Worm (Caenorhabditis elegans) whole organism, young adult: Measurements from ENCODE around the gene mau-8.

Experiments
- B0336.3 ChIP-seq: fragments of 200-800 bp; sonication (Bioruptor generic); IDR thresholded peaks from 2 replicates; pipeline ENCODE4 v1.3.6; 2022; ENCODE audit warnings: missing genetic modification characterization, missing compliant biosample characterization
- C06A6.2 ChIP-seq: fragments of 200-800 bp; sonication (Bioruptor generic); conservative IDR thresholded peaks from 2 replicates; pipeline ENCODE4 v1.3.6; 2022; ENCODE audit warnings: missing genetic modification characterization, missing compliant biosample characterization
- C17E4.6 ChIP-seq: fragments of 200-800 bp; sonication (Bioruptor generic); IDR thresholded peaks from 2 replicates; pipeline ENCODE4 v1.3.6; 2022; ENCODE audit warnings: missing genetic modification reagents, missing genetic modification characterization, missing compliant biosample characterization
- D2030.7 ChIP-seq: fragments of 200-800 bp; sonication (Bioruptor generic); IDR thresholded peaks from 2 replicates; pipeline ENCODE4 v1.3.6; 2022; ENCODE audit warnings: missing genetic modification reagents, missing genetic modification characterization, missing compliant biosample characterization
- F23B12.7 ChIP-seq: sonication (generic microtip); optimal IDR thresholded peaks from 2 replicates; lab custom pipeline; 2017; ENCODE audit warnings: missing genetic modification characterization, mild to moderate bottlenecking, missing compliant biosample characterization, antibody characterized with exemption, moderate library complexity; ENCODE audit not compliant: insufficient read depth
- F33H1.4 ChIP-seq: fragments of 200-800 bp; sonication (Bioruptor generic); IDR thresholded peaks from 2 replicates; pipeline ENCODE4 v1.3.6; 2022; ENCODE audit warnings: missing genetic modification reagents, missing genetic modification characterization, missing compliant biosample characterization
- F39B2.1 ChIP-seq: fragments of 200-800 bp; sonication (Bioruptor generic); IDR thresholded peaks from 2 replicates; pipeline ENCODE4 v1.3.6; 2022; ENCODE audit warnings: missing genetic modification reagents, missing genetic modification characterization, missing compliant biosample characterization
- F55B11.4 ChIP-seq: sonication (generic microtip); optimal IDR thresholded peaks from 2 replicates; lab custom pipeline; 2016; ENCODE audit warnings: missing compliant biosample characterization, missing genetic modification characterization, borderline replicate concordance; ENCODE audit not compliant: insufficient read depth
- Y67H2A.10 ChIP-seq: fragments of 200-800 bp; sonication (Bioruptor generic); conservative IDR thresholded peaks from 2 replicates; pipeline ENCODE4 v1.3.6; 2022; ENCODE audit warnings: missing genetic modification reagents, missing genetic modification characterization, missing compliant biosample characterization
- Y95B8A.8 ChIP-seq: fragments of 200-800 bp; sonication (Bioruptor generic); IDR thresholded peaks from 2 replicates; pipeline ENCODE4 v1.3.6; 2022; ENCODE audit warnings: missing genetic modification reagents, missing genetic modification characterization, missing compliant biosample characterization
- aptf-3 ChIP-seq: fragments of 200-800 bp; sonication (Bioruptor generic); IDR thresholded peaks from 2 replicates; pipeline ENCODE4 v1.3.6; 2022; ENCODE audit warnings: missing genetic modification characterization, missing compliant biosample characterization
- athp-1 ChIP-seq: sonication (generic microtip); optimal IDR thresholded peaks from 2 replicates; lab custom pipeline; 2017; ENCODE audit warnings: mild to moderate bottlenecking, missing genetic modification characterization, missing compliant biosample characterization
- attf-6 ChIP-seq: fragments of 200-800 bp; sonication (Bioruptor generic); IDR thresholded peaks from 2 replicates; pipeline ENCODE4 v1.3.6; 2022; ENCODE audit warnings: missing genetic modification reagents, missing genetic modification characterization, missing compliant biosample characterization
- ceh-91 ChIP-seq: fragments of 200-800 bp; sonication (Bioruptor generic); IDR thresholded peaks from 2 replicates; pipeline ENCODE4 v1.3.6; 2022; ENCODE audit warnings: missing genetic modification reagents, missing genetic modification characterization, missing compliant biosample characterization
- die-1 ChIP-seq: sonication (generic microtip); optimal IDR thresholded peaks from 2 replicates; lab custom pipeline; 2016; ENCODE audit warnings: missing genotype, mild to moderate bottlenecking, missing genetic modification characterization, missing compliant biosample characterization
- dox-1 ChIP-seq: fragments of 200-800 bp; sonication (Bioruptor generic); IDR thresholded peaks from 2 replicates; pipeline ENCODE4 v1.3.6; 2022; ENCODE audit warnings: missing genetic modification reagents, missing genetic modification characterization, missing compliant biosample characterization
- dpl-1 ChIP-seq: fragments of 150-350 bp; optimal IDR thresholded peaks from 2 replicates; lab custom pipeline; 2014; ENCODE audit warnings: missing biosample characterization, missing genetic modification reagents, missing genetic modification characterization
- efl-1 ChIP-seq: fragments of 150-350 bp; optimal IDR thresholded peaks from 2 replicates; lab custom pipeline; 2014; ENCODE audit warnings: missing biosample characterization, missing genetic modification reagents, missing genetic modification characterization
- ekl-4 ChIP-seq: fragments of 200-800 bp; sonication (Bioruptor generic); IDR thresholded peaks from 2 replicates; pipeline ENCODE4 v1.3.6; 2022; ENCODE audit warnings: missing genetic modification reagents, missing genetic modification characterization, missing compliant biosample characterization
- him-1 ChIP-seq: sonication (generic microtip); optimal IDR thresholded peaks from 2 replicates; lab custom pipeline; 2016; ENCODE audit warnings: missing genotype, missing genetic modification reagents, missing genetic modification characterization, missing compliant biosample characterization
- hmg-1.2 ChIP-seq: fragments of 200-800 bp; sonication (Bioruptor generic); IDR thresholded peaks from 2 replicates; pipeline ENCODE4 v1.3.6; 2022; ENCODE audit warnings: missing genetic modification reagents, missing genetic modification characterization, missing compliant biosample characterization
- lag-1 ChIP-seq: fragments of 200-800 bp; sonication (Bioruptor generic); IDR thresholded peaks from 2 replicates; pipeline ENCODE4 v1.3.6; 2022; ENCODE audit warnings: missing genetic modification reagents, missing genetic modification characterization, missing compliant biosample characterization
- lin-26 ChIP-seq: fragments of 200-800 bp; sonication (Bioruptor generic); IDR thresholded peaks from 2 replicates; pipeline ENCODE4 v1.3.6; 2022; ENCODE audit warnings: missing genetic modification reagents, missing genetic modification characterization, missing compliant biosample characterization
- lin-35 ChIP-seq, 3 experiments: fragments of 150-350 bp in 2 of 3; sonication (generic microtip) in 1 of 3; optimal IDR thresholded peaks; 2 replicates each; lab custom pipeline; 2014 to 2018; ENCODE audit warnings: missing biosample characterization in 3 of 3, missing genetic modification characterization in 3 of 3, missing genetic modification reagents in 3 of 3
- lin-54 ChIP-seq: fragments of 200-800 bp; sonication (Bioruptor generic); optimal IDR thresholded peaks from 2 replicates; lab custom pipeline; 2018; ENCODE audit warnings: mild to moderate bottlenecking, missing genetic modification characterization, missing compliant biosample characterization
- lir-1 ChIP-seq: fragments of 200-800 bp; sonication (Bioruptor generic); conservative IDR thresholded peaks from 2 replicates; pipeline ENCODE4 v1.3.6; 2022; ENCODE audit warnings: missing genetic modification reagents, missing genetic modification characterization, missing compliant biosample characterization
- lsy-27 ChIP-seq: sonication (generic microtip); optimal IDR thresholded peaks from 2 replicates; lab custom pipeline; 2017; ENCODE audit warnings: missing genetic modification characterization, mild to moderate bottlenecking, missing compliant biosample characterization, antibody characterized with exemption, missing genotype, borderline replicate concordance; ENCODE audit not compliant: insufficient read depth
- madf-3 ChIP-seq: fragments of 200-800 bp; sonication (Bioruptor generic); IDR thresholded peaks from 2 replicates; pipeline ENCODE4 v1.3.6; 2022; ENCODE audit warnings: missing genetic modification reagents, missing genetic modification characterization, missing compliant biosample characterization
- madf-6 ChIP-seq: fragments of 200-800 bp; sonication (Bioruptor generic); IDR thresholded peaks from 2 replicates; pipeline ENCODE4 v1.3.6; 2022; ENCODE audit warnings: missing genetic modification reagents, missing genetic modification characterization, missing compliant biosample characterization
- madf-8 ChIP-seq: fragments of 200-800 bp; sonication (Bioruptor generic); conservative IDR thresholded peaks from 2 replicates; pipeline ENCODE4 v1.3.6; 2022; ENCODE audit warnings: missing genetic modification reagents, missing genetic modification characterization, missing compliant biosample characterization
- mcd-1 ChIP-seq: fragments of 200-800 bp; sonication (Bioruptor generic); IDR thresholded peaks from 2 replicates; pipeline ENCODE4 v1.3.6; 2022; ENCODE audit warnings: missing genetic modification reagents, missing genetic modification characterization, missing compliant biosample characterization
- mxl-1 ChIP-seq: sonication (generic microtip); optimal IDR thresholded peaks from 2 replicates; lab custom pipeline; 2016; ENCODE audit warnings: missing genetic modification characterization, missing compliant biosample characterization
- rcor-1 ChIP-seq: fragments of 200-800 bp; sonication (Bioruptor generic); IDR thresholded peaks from 2 replicates; pipeline ENCODE4 v1.3.6; 2022; ENCODE audit warnings: missing genetic modification reagents, missing genetic modification characterization, missing compliant biosample characterization
- rpc-1 ChIP-seq, 2 experiments: fragments of 150-350 bp in 1 of 2; sonication (generic microtip) in 1 of 2; optimal IDR thresholded peaks; 2 replicates each; lab custom pipeline; 2014 to 2018; ENCODE audit warnings: missing biosample characterization in 1 of 2, missing genetic modification characterization in 1 of 2, missing genetic modification reagents in 1 of 2, missing genotype in 1 of 2
- snpc-1.1 ChIP-seq: sonication (generic microtip); optimal IDR thresholded peaks from 2 replicates; lab custom pipeline; 2017; ENCODE audit warnings: missing genetic modification characterization, mild to moderate bottlenecking, missing compliant biosample characterization, antibody characterized with exemption, moderate library complexity, missing genotype, missing genetic modification reagents; ENCODE audit not compliant: insufficient read depth
- snpc-1.3 ChIP-seq: sonication (generic microtip); optimal IDR thresholded peaks from 2 replicates; lab custom pipeline; 2017; ENCODE audit warnings: missing genetic modification characterization, mild to moderate bottlenecking, missing compliant biosample characterization, antibody characterized with exemption, moderate library complexity, missing genotype, missing genetic modification reagents; ENCODE audit not compliant: insufficient read depth
- snpc-3.4 ChIP-seq: sonication (generic microtip); optimal IDR thresholded peaks from 2 replicates; lab custom pipeline; 2017; ENCODE audit warnings: missing genetic modification characterization, mild to moderate bottlenecking, missing compliant biosample characterization, antibody characterized with exemption, moderate library complexity, missing genotype, missing genetic modification reagents
- snpc-4 ChIP-seq, 5 experiments: fragments of 150-350 bp in 1 of 5; sonication (generic microtip) in 4 of 5; optimal IDR thresholded peaks; 2 replicates each; lab custom pipeline; 2014 to 2018; ENCODE audit warnings: missing genetic modification characterization in 5 of 5, missing biosample characterization in 3 of 5, antibody characterized with exemption in 2 of 5, mild to moderate bottlenecking in 2 of 5, missing compliant biosample characterization in 2 of 5, missing genotype in 2 of 5, moderate library complexity in 2 of 5, missing genetic modification reagents in 1 of 5
- somi-1 ChIP-seq: fragments of 200-800 bp; sonication (Bioruptor generic); optimal IDR thresholded peaks from 2 replicates; lab custom pipeline; 2018; ENCODE audit warnings: mild to moderate bottlenecking, missing genetic modification characterization, missing compliant biosample characterization
- tlf-1 ChIP-seq: fragments of 200-800 bp; sonication (Bioruptor generic); optimal IDR thresholded peaks from 2 replicates; lab custom pipeline; 2018; ENCODE audit warnings: mild to moderate bottlenecking, missing genetic modification characterization, missing compliant biosample characterization
- unc-130 ChIP-seq: sonication (generic microtip); optimal IDR thresholded peaks from 2 replicates; lab custom pipeline; 2016; ENCODE audit warnings: missing genetic modification reagents, missing genetic modification characterization, missing compliant biosample characterization
- xnd-1 ChIP-seq: sonication (generic microtip); optimal IDR thresholded peaks from 2 replicates; lab custom pipeline; 2016; ENCODE audit warnings: missing genotype, missing genetic modification reagents, missing genetic modification characterization, missing compliant biosample characterization
- ztf-22 ChIP-seq: fragments of 200-800 bp; sonication (Bioruptor generic); optimal IDR thresholded peaks from 2 replicates; lab custom pipeline; 2018; ENCODE audit warnings: mild to moderate bottlenecking, missing genetic modification characterization, moderate library complexity, missing compliant biosample characterization
- ztf-25 ChIP-seq: fragments of 200-800 bp; sonication (Bioruptor generic); IDR thresholded peaks from 2 replicates; pipeline ENCODE4 v1.3.6; 2022; ENCODE audit warnings: missing genetic modification reagents, missing genetic modification characterization, missing compliant biosample characterization
- ztf-28 ChIP-seq: fragments of 200-800 bp; sonication (Bioruptor generic); IDR thresholded peaks from 2 replicates; pipeline ENCODE4 v1.3.6; 2022; ENCODE audit warnings: missing genetic modification reagents, missing genetic modification characterization, missing compliant biosample characterization

mau-8 gene

DNA sequence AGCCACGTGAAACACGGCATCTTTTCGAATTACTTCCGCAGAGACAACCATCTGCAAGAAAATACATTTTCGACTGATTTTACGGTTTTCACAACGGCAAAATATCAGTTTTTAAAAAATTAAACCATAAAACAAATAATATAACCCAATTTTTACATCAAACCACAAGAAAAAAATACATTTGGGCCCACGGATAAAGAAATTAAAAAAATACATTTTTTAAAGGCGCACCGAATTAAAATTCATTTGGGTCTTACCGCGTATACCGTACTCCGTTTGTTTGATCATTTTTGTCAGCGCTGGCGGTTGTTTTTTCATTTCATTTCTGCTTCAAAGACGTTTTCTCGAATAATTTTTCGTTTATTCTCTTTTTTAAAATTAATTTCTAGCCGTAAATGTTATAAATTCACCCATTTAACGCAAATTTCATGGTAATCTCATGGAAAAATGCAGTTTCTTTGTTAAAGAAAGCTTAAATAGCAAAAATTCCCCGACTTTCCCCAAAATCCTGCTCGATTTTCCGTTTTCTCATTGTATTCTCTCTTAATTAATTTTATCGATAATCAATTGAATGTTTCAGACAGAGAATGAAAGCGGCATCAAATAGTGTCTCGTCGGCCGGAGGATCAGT, 24.6 kb upstream of the mau-8 start, which contains the start of the genes rec-8 and mex-5:
Gene rec-8 (minus strand): TSS at position 51 of the 631 bp plus-strand sequence.
Gene mex-5 (plus strand): TSS at position 581 of the 631 bp plus-strand sequence.
- TF ChIP-seq tlf-1 (GFP tag; lab: Kevin White, UChicago) (peak; percentile 85), snpc-4 (GFP tag; optimal IDR thresholded peaks at IDR 0.05; lab: Kevin White, UChicago) (peak; percentile 28), snpc-4 (tag; optimal IDR thresholded peaks at IDR 0.05; lab: Kevin White, UChicago) (peak in 2 of 4 experiments; percentile 43 to 78), lsy-27 (no peak), rcor-1 (peak; percentile 28; the same call in 1 of the 2 replicates), die-1 (tag; lab: Kevin White, UChicago) (no peak), lin-35 (GFP tag; optimal IDR thresholded peaks at IDR 0.05; lab: Kevin White, UChicago) (peak in 2 of 3 experiments; percentile 55 to 84), hmg-1.2 (GFP tag; lab: Robert Waterston, UW) (peak; percentile 47; the same call in 1 of the 2 replicates), snpc-3.4 (tag; lab: Kevin White, UChicago) (peak; percentile 97), lin-54 (GFP tag; lab: Kevin White, UChicago) (peak; percentile 75), snpc-1.1 (tag; lab: Kevin White, UChicago) (peak; percentile 82), lag-1 (GFP tag; lab: Robert Waterston, UW) (no peak), somi-1 (GFP tag; lab: Kevin White, UChicago) (no peak), snpc-1.3 (tag; lab: Kevin White, UChicago) (peak; percentile 90), ceh-91 (peak; percentile 94), Y67H2A.10 (GFP tag; lab: Robert Waterston, UW) (no peak), efl-1 (GFP tag; lab: Kevin White, UChicago) (peak; percentile 98), mxl-1 (no peak), rpc-1 (optimal IDR thresholded peaks at IDR 0.05; lab: Kevin White, UChicago) (no peak), rpc-1 (tag; optimal IDR thresholded peaks at IDR 0.05; lab: Kevin White, UChicago) (peak; percentile 12), ztf-22 (no peak), lin-26 (GFP tag; lab: Robert Waterston, UW) (no peak), lir-1 (peak; percentile 7; the same call in 1 of the 2 replicates), xnd-1 (tag; lab: Kevin White, UChicago) (peak; percentile 93), dpl-1 (GFP tag; lab: Kevin White, UChicago) (peak; percentile 92), ztf-28 (GFP tag; lab: Robert Waterston, UW) (no peak), C17E4.6 (GFP tag; lab: Robert Waterston, UW) (peak; percentile 81), madf-8 (GFP tag; lab: Robert Waterston, UW) (peak; percentile 94), F55B11.4 (no peak), B0336.3 (GFP tag; lab: Robert Waterston, UW) (peak; percentile 42; the same call in 1 of the 2 replicates), dox-1 (GFP tag; lab: Robert Waterston, UW) (peak; percentile 57; the same call in 1 of the 2 replicates), C06A6.2 (GFP tag; lab: Robert Waterston, UW) (no peak), aptf-3 (GFP tag; lab: Robert Waterston, UW) (no peak), F23B12.7 (tag; lab: Kevin White, UChicago) (no peak), unc-130 (GFP tag; lab: Kevin White, UChicago) (peak; percentile 90), mcd-1 (GFP tag; lab: Robert Waterston, UW) (peak; percentile 40; the same call in 1 of the 2 replicates), him-1 (tag; lab: Kevin White, UChicago) (peak; percentile 2), attf-6 (GFP tag; lab: Robert Waterston, UW) (peak; percentile 83), F39B2.1 (GFP tag; lab: Robert Waterston, UW) (no peak), Y95B8A.8 (peak; percentile 68; the same call in 1 of the 2 replicates), D2030.7 (GFP tag; lab: Robert Waterston, UW) (peak; percentile 89), F33H1.4 (GFP tag; lab: Robert Waterston, UW) (peak; percentile 98), madf-3 (0 out of 2 replicates have a peak, but pooled peaks have one; percentile 29), ekl-4 (GFP tag; lab: Robert Waterston, UW) (peak; percentile 64; the same call in 1 of the 2 replicates), ztf-25 (GFP tag; lab: Robert Waterston, UW) (0 out of 2 replicates have a peak, but pooled peaks have one; percentile 52), athp-1 (peak; percentile 31), madf-6 (peak; percentile 98)
